ENCODE assay signal across 1 worm cellular context in genomic region chrIV:14620543-14620942, ce11.
TF ChIP-seq lines count a peak whose summit lies in the region.

No protein-coding gene starts in this region.

TF ChIP-seq in whole organism, L4 larva, 104 proteins besides CTCF, POLR2A, EP300 and RAD21 (continued from another document):
- TF ChIP-seq nhr-11 (tag; optimal IDR thresholded peaks at IDR 0.05; lab: Kevin White, UChicago) (peak; percentile 74), ctbp-1 (GFP tag; IDR thresholded peaks at IDR 0.05; lab: Robert Waterston, UW) (0 out of 2 replicates have a peak, but pooled peaks have one; percentile 22), snpc-1.2 (GFP tag; IDR thresholded peaks at IDR 0.05; lab: Robert Waterston, UW) (no peak), arid-1 (GFP tag; conservative IDR thresholded peaks at IDR 0.05; lab: Robert Waterston, UW) (no peak), nhr-76 (tag; optimal IDR thresholded peaks at IDR 0.05; lab: Kevin White, UChicago) (no peak), Y75B8A.6 (GFP tag; IDR thresholded peaks at IDR 0.05; lab: Robert Waterston, UW) (no peak), attf-4 (tag; optimal IDR thresholded peaks at IDR 0.05; lab: Kevin White, UChicago) (no peak), skn-1 (tag; optimal IDR thresholded peaks at IDR 0.05; lab: Kevin White, UChicago) (no peak), hmg-1.1 (GFP tag; IDR thresholded peaks at IDR 0.05; lab: Robert Waterston, UW) (peak; percentile 68), ceh-28 (tag; optimal IDR thresholded peaks at IDR 0.05; lab: Kevin White, UChicago) (no peak), dmd-8 (GFP tag; IDR thresholded peaks at IDR 0.05; lab: Robert Waterston, UW) (no peak), ama-1 (optimal IDR thresholded peaks at IDR 0.05; lab: Kevin White, UChicago) (peak; percentile 22), spr-3 (GFP tag; optimal IDR thresholded peaks at IDR 0.05; lab: Kevin White, UChicago) (no peak), saeg-2 (GFP tag; IDR thresholded peaks at IDR 0.05; lab: Robert Waterston, UW) (no peak), T20F7.1 (GFP tag; optimal IDR thresholded peaks at IDR 0.05; lab: Kevin White, UChicago) (no peak), dve-1 (tag; optimal IDR thresholded peaks at IDR 0.05; lab: Kevin White, UChicago; ENCODE audit: insufficient read depth) (peak; percentile 60), mdl-1 (tag; optimal IDR thresholded peaks at IDR 0.05; lab: Kevin White, UChicago) (peak; percentile 15 to 76), zip-2 (tag; optimal IDR thresholded peaks at IDR 0.05; lab: Kevin White, UChicago) (no peak), jun-1 (tag; optimal IDR thresholded peaks at IDR 0.05; lab: Kevin White, UChicago) (no peak), fos-1 (tag; optimal IDR thresholded peaks at IDR 0.05; lab: Kevin White, UChicago) (no peak), nhr-28 (tag; optimal IDR thresholded peaks at IDR 0.05; lab: Kevin White, UChicago) (peak; percentile 56), unc-130 (GFP tag; optimal IDR thresholded peaks at IDR 0.05; lab: Kevin White, UChicago) (no peak), set-16 (GFP tag; IDR thresholded peaks at IDR 0.05; lab: Robert Waterston, UW) (no peak), daf-16 (GFP tag; optimal IDR thresholded peaks at IDR 0.05; lab: Kevin White, UChicago) (peak in 1 of 2 experiments; percentile 87), daf-16 (tag; optimal IDR thresholded peaks at IDR 0.05; lab: Kevin White, UChicago) (peak; percentile 84), unc-39 (tag; optimal IDR thresholded peaks at IDR 0.05; lab: Kevin White, UChicago) (no peak), daf-8 (GFP tag; IDR thresholded peaks at IDR 0.05; lab: Robert Waterston, UW) (no peak), hlh-11 (tag; optimal IDR thresholded peaks at IDR 0.05; lab: Kevin White, UChicago) (peak; percentile 68), F37D6.2 (tag; optimal IDR thresholded peaks at IDR 0.05; lab: Kevin White, UChicago) (no peak), lin-38 (GFP tag; IDR thresholded peaks at IDR 0.05; lab: Robert Waterston, UW) (no peak)
